Worm (Caenorhabditis elegans): ENCODE measurements around the gene Y54F10AM.15.

Y54F10AM.15 gene

ce11 chrIII:2506463-2506862, 22.0 kb downstream of the Y54F10AM.15 start:
- no peak for TF ChIP-seq efl-1 (optimal IDR thresholded peaks at IDR 0.05)
- peak in 1 of 2 experiments; percentile 12 for TF ChIP-seq efl-1 (GFP tag; optimal IDR thresholded peaks at IDR 0.05 in 1 of 2)
- no peak for TF ChIP-seq nhr-28 (tag; optimal IDR thresholded peaks at IDR 0.05)

- TF ChIP-seq mab-9 (GFP tag; IDR thresholded peaks at IDR 0.05), result peak; percentile 69; the same call in 1 of the 2 replicates
Measured at ce11 chrIII:2497270-2498201, 30.9 kb downstream of the Y54F10AM.15 start.

- TF ChIP-seq ceh-8 (GFP tag; optimal IDR thresholded peaks at IDR 0.05), result no peak
- TF ChIP-seq blmp-1 (tag; optimal IDR thresholded peaks at IDR 0.05), result peak; percentile 29
- no peak for TF ChIP-seq C04F5.9 (tag; optimal IDR thresholded peaks at IDR 0.05)
- no peak for TF ChIP-seq nhr-237 (tag; optimal IDR thresholded peaks at IDR 0.05)
- TF ChIP-seq aly-2 (tag; optimal IDR thresholded peaks at IDR 0.05), result no peak
- peak; percentile 40 to 57 for TF ChIP-seq efl-1 (optimal IDR thresholded peaks at IDR 0.05)
- peak; percentile 53 to 94 for TF ChIP-seq efl-1 (GFP tag; optimal IDR thresholded peaks at IDR 0.05 in 1 of 2)
- no peak for TF ChIP-seq unc-86 (tag; optimal IDR thresholded peaks at IDR 0.05)
- peak; percentile 44 for TF ChIP-seq snu-23 (GFP tag; optimal IDR thresholded peaks at IDR 0.05)
- no peak for TF ChIP-seq nhr-76 (tag; optimal IDR thresholded peaks at IDR 0.05)
- no peak for TF ChIP-seq hpl-2 (GFP tag; optimal IDR thresholded peaks at IDR 0.05)
- TF ChIP-seq ceh-82 (tag; optimal IDR thresholded peaks at IDR 0.05), result peak in 1 of 3 experiments; percentile 15
- TF ChIP-seq isw-1 (GFP tag; IDR thresholded peaks at IDR 0.05), result no peak
- TF ChIP-seq mep-1 (tag; optimal IDR thresholded peaks at IDR 0.05), result peak; percentile 26
- no peak for TF ChIP-seq lin-15B (tag; optimal IDR thresholded peaks at IDR 0.05)
- TF ChIP-seq skn-1 (tag; optimal IDR thresholded peaks at IDR 0.05), result peak; percentile 20
- TF ChIP-seq F16B12.6 (tag; optimal IDR thresholded peaks at IDR 0.05), result peak; percentile 88
- peak; percentile 39 to 48 for TF ChIP-seq lin-35 (GFP tag; optimal IDR thresholded peaks at IDR 0.05)
- TF ChIP-seq dpl-1 (GFP tag; optimal IDR thresholded peaks at IDR 0.05), result peak in 2 of 3 experiments; percentile 35 to 67
- TF ChIP-seq nhr-90 (tag; optimal IDR thresholded peaks at IDR 0.05; ENCODE audit: poor library complexity), result no peak
- peak; percentile 58 to 61 for TF ChIP-seq lsy-2 (tag; optimal IDR thresholded peaks at IDR 0.05)
- TF ChIP-seq xbp-1 (tag; optimal IDR thresholded peaks at IDR 0.05), result peak; percentile 38
Measured at ce11 chrIII:2487046-2487760, 41.3 kb downstream of the Y54F10AM.15 start, which contains the start of gene Y54F10AL.1. Y54F10AL.1 (plus strand) TSS chrIII:2487710.

ce11 chrIII:2482754-2483153, 45.7 kb downstream of the Y54F10AM.15 start:
- TF ChIP-seq ceh-82 (tag; optimal IDR thresholded peaks at IDR 0.05), result no peak
- no peak for TF ChIP-seq lsy-2 (tag; optimal IDR thresholded peaks at IDR 0.05)
- no peak for TF ChIP-seq mef-2 (tag; optimal IDR thresholded peaks at IDR 0.05)
- TF ChIP-seq lin-15B (tag; optimal IDR thresholded peaks at IDR 0.05), result no peak
- TF ChIP-seq nhr-12 (tag; optimal IDR thresholded peaks at IDR 0.05), result no peak
- no peak for TF ChIP-seq ztf-11 (tag; optimal IDR thresholded peaks at IDR 0.05)
- no peak for TF ChIP-seq irx-1 (tag; optimal IDR thresholded peaks at IDR 0.05)
- no peak for TF ChIP-seq ces-1 (GFP tag; optimal IDR thresholded peaks at IDR 0.05)
- TF ChIP-seq nhr-47 (tag; optimal IDR thresholded peaks at IDR 0.05), result no peak
- no peak for TF ChIP-seq lir-3 (tag; optimal IDR thresholded peaks at IDR 0.05; ENCODE audit: poor library complexity)
- no peak for TF ChIP-seq nhr-237 (tag; optimal IDR thresholded peaks at IDR 0.05)
- TF ChIP-seq lin-39 (tag; optimal IDR thresholded peaks at IDR 0.05), result no peak
- TF ChIP-seq fkh-10 (GFP tag; optimal IDR thresholded peaks at IDR 0.05), result no peak
- TF ChIP-seq nhr-76 (tag; optimal IDR thresholded peaks at IDR 0.05), result no peak
- no peak for TF ChIP-seq unc-86 (tag; optimal IDR thresholded peaks at IDR 0.05)
- no peak for TF ChIP-seq hlh-17 (GFP tag; optimal IDR thresholded peaks at IDR 0.05; ENCODE audit: borderline replicate concordance)
- no peak for TF ChIP-seq aly-2 (tag; optimal IDR thresholded peaks at IDR 0.05)

All from whole organism, L1 larva.